Fruit fly (Drosophila melanogaster) whole organism, embryonic: ENCODE measurements around the gene chb.

Experiments
- Asciz ChIP-seq: fragments of 200-800 bp; sonication (Bioruptor generic); optimal IDR thresholded peaks from 2 replicates; lab custom pipeline; 2017; ENCODE audit warnings: missing biosample characterization, mild to moderate bottlenecking, missing genetic modification characterization, missing genetic modification reagents
- B-H1 ChIP-seq: fragments of 200-800 bp; sonication (Bioruptor generic); IDR thresholded peaks from 3 replicates; pipeline ENCODE4 v1.3.6; 2022; ENCODE audit warnings: missing biosample characterization, missing genetic modification characterization
- CG1024 ChIP-seq: fragments of 200-800 bp; sonication (Bioruptor generic); IDR thresholded peaks from 2 replicates; pipeline ENCODE4 v1.3.6; 2022; ENCODE audit warnings: missing biosample characterization, missing genetic modification characterization
- CG10431 ChIP-seq: fragments of 200-800 bp; sonication (Bioruptor generic); optimal IDR thresholded peaks from 3 replicates; lab custom pipeline; 2018; ENCODE audit warnings: missing biosample characterization, mild to moderate bottlenecking, missing genetic modification characterization
- CG11085 ChIP-seq: fragments of 200-800 bp; sonication (Bioruptor generic); IDR thresholded peaks from 2 replicates; pipeline ENCODE4 v1.3.6; 2022; ENCODE audit warnings: missing biosample characterization, missing genetic modification characterization
- CG11696 ChIP-seq: fragments of 200-800 bp; sonication (Bioruptor generic); IDR thresholded peaks from 2 replicates; pipeline ENCODE4 v1.3.6; 2022; ENCODE audit warnings: missing biosample characterization, missing genetic modification characterization
- CG12236 ChIP-seq: fragments of 200-800 bp; sonication (Bioruptor generic); optimal IDR thresholded peaks from 2 replicates; lab custom pipeline; 2016; ENCODE audit warnings: missing biosample characterization, missing genetic modification characterization
- CG13624 ChIP-seq: fragments of 200-800 bp; sonication (Bioruptor generic); optimal IDR thresholded peaks from 2 replicates; lab custom pipeline; 2016; ENCODE audit warnings: missing biosample characterization, missing genetic modification characterization
- CG15073 ChIP-seq: fragments of 200-800 bp; sonication (Bioruptor generic); optimal IDR thresholded peaks from 2 replicates; lab custom pipeline; 2016; ENCODE audit warnings: missing biosample characterization, missing genetic modification characterization
- CG2116 ChIP-seq: fragments of 200-800 bp; sonication (Bioruptor generic); optimal IDR thresholded peaks from 3 replicates; lab custom pipeline; 2018; ENCODE audit warnings: missing biosample characterization, mild to moderate bottlenecking, missing genetic modification characterization
- CG2202 ChIP-seq: fragments of 200-800 bp; sonication (Bioruptor generic); optimal IDR thresholded peaks from 2 replicates; lab custom pipeline; 2018; ENCODE audit warnings: missing biosample characterization, mild to moderate bottlenecking, missing genetic modification characterization
- CG2678 ChIP-seq: fragments of 200-800 bp; sonication (Bioruptor generic); optimal IDR thresholded peaks from 3 replicates; lab custom pipeline; 2019; ENCODE audit warnings: missing biosample characterization, mild to moderate bottlenecking, missing genetic modification characterization, moderate library complexity
- CG31224 ChIP-seq: fragments of 200-800 bp; sonication (Bioruptor generic); IDR thresholded peaks from 2 replicates; pipeline ENCODE4 v1.3.6; 2022; ENCODE audit warnings: missing biosample characterization, missing genetic modification characterization
- CG31388 ChIP-seq: fragments of 200-800 bp; sonication (Bioruptor generic); optimal IDR thresholded peaks from 2 replicates; lab custom pipeline; 2016; ENCODE audit warnings: missing biosample characterization, missing genetic modification characterization
- CG3163 ChIP-seq: fragments of 200-800 bp; sonication (Bioruptor generic); optimal IDR thresholded peaks from 3 replicates; lab custom pipeline; 2016; ENCODE audit warnings: missing biosample characterization, missing genetic modification characterization
- CG32767 ChIP-seq: fragments of 200-800 bp; sonication (Bioruptor generic); IDR thresholded peaks from 2 replicates; pipeline ENCODE4 v1.3.6; 2022; ENCODE audit warnings: missing biosample characterization, missing genetic modification characterization
- CG43689 ChIP-seq: fragments of 200-800 bp; sonication (Bioruptor generic); IDR thresholded peaks from 2 replicates; pipeline ENCODE4 v1.3.6; 2022; ENCODE audit warnings: missing biosample characterization, missing genetic modification characterization
- CG6254 ChIP-seq: fragments of 200-800 bp; sonication (Bioruptor generic); optimal IDR thresholded peaks from 3 replicates; lab custom pipeline; 2017; ENCODE audit warnings: mild to moderate bottlenecking, missing biosample characterization, missing genetic modification reagents, missing genetic modification characterization
- CG6791 ChIP-seq: fragments of 200-800 bp; sonication (Bioruptor generic); IDR thresholded peaks from 3 replicates; pipeline ENCODE4 v1.3.6; 2022; ENCODE audit warnings: missing biosample characterization, missing genetic modification characterization; ENCODE audit not compliant: partially characterized antibody
- CG6813 ChIP-seq: fragments of 200-800 bp; sonication (Bioruptor generic); optimal IDR thresholded peaks from 2 replicates; lab custom pipeline; 2017; ENCODE audit warnings: missing biosample characterization, missing genetic modification characterization, mild to moderate bottlenecking, moderate library complexity, missing genetic modification reagents
- CG8765 ChIP-seq: fragments of 200-800 bp; sonication (Bioruptor generic); IDR thresholded peaks from 2 replicates; pipeline ENCODE4 v1.3.6; 2022; ENCODE audit warnings: missing biosample characterization, missing genetic modification characterization
- CG9797 ChIP-seq: fragments of 200-800 bp; sonication (Bioruptor generic); optimal IDR thresholded peaks from 3 replicates; lab custom pipeline; 2018; ENCODE audit warnings: missing biosample characterization, mild to moderate bottlenecking, missing genetic modification characterization
- CHES-1-like ChIP-seq: fragments of 200-800 bp; sonication (Bioruptor generic); optimal IDR thresholded peaks from 2 replicates; lab custom pipeline; 2016; ENCODE audit warnings: missing biosample characterization, missing genetic modification characterization
- Dref ChIP-seq: fragments of 200-800 bp; sonication (Bioruptor generic); IDR thresholded peaks from 2 replicates; pipeline ENCODE4 v1.3.6; 2022; ENCODE audit warnings: missing biosample characterization, missing genetic modification characterization
- Fer2 ChIP-seq: fragments of 200-800 bp; sonication (Bioruptor generic); optimal IDR thresholded peaks from 2 replicates; lab custom pipeline; 2018; ENCODE audit warnings: missing biosample characterization, mild to moderate bottlenecking, missing genetic modification characterization, moderate library complexity
- GATAe ChIP-seq: fragments of 200-800 bp; sonication (Bioruptor generic); conservative IDR thresholded peaks from 2 replicates; pipeline ENCODE4 v1.3.6; 2022; ENCODE audit warnings: missing biosample characterization, missing genetic modification characterization
- Lim3 ChIP-seq: fragments of 200-800 bp; sonication (Bioruptor generic); IDR thresholded peaks from 2 replicates; pipeline ENCODE4 v1.3.6; 2022; ENCODE audit warnings: missing biosample characterization, missing genetic modification characterization
- Myb ChIP-seq: fragments of 200-800 bp; sonication (Bioruptor generic); optimal IDR thresholded peaks from 2 replicates; lab custom pipeline; 2016; ENCODE audit warnings: missing biosample characterization, missing genetic modification characterization
- Nf-YB ChIP-seq: fragments of 200-800 bp; sonication (Bioruptor generic); optimal IDR thresholded peaks from 3 replicates; lab custom pipeline; 2019; ENCODE audit warnings: missing biosample characterization, mild to moderate bottlenecking, missing genetic modification characterization, moderate library complexity
- Opbp ChIP-seq: fragments of 200-800 bp; sonication (Bioruptor generic); IDR thresholded peaks from 3 replicates; pipeline ENCODE4 v1.3.6; 2022; ENCODE audit warnings: missing biosample characterization, missing genetic modification characterization; ENCODE audit not compliant: partially characterized antibody
- Usf ChIP-seq: fragments of 200-800 bp; sonication (Bioruptor generic); optimal IDR thresholded peaks from 2 replicates; lab custom pipeline; 2017; ENCODE audit warnings: missing genotype, missing biosample characterization, missing genetic modification characterization
- corto ChIP-seq: fragments of 200-800 bp; sonication (Bioruptor generic); optimal IDR thresholded peaks from 2 replicates; lab custom pipeline; 2016; ENCODE audit warnings: missing biosample characterization, mild to moderate bottlenecking, missing genetic modification characterization, moderate library complexity
- dpn ChIP-seq, 2 experiments: fragments of 200-800 bp; sonication (Bioruptor generic); optimal IDR thresholded peaks; 3 replicates each; lab custom pipeline; 2016; ENCODE audit warnings: missing biosample characterization in 2 of 2, missing genetic modification characterization in 2 of 2
- gcm ChIP-seq: fragments of 200-800 bp; sonication (Bioruptor generic); optimal IDR thresholded peaks from 2 replicates; lab custom pipeline; 2019; ENCODE audit warnings: missing biosample characterization, mild to moderate bottlenecking, missing genetic modification characterization, moderate library complexity
- gsb-n ChIP-seq: fragments of 200-800 bp; sonication (Bioruptor generic); optimal IDR thresholded peaks from 3 replicates; lab custom pipeline; 2018; ENCODE audit warnings: missing biosample characterization, mild to moderate bottlenecking, missing genetic modification characterization
- ken ChIP-seq: fragments of 200-800 bp; sonication (Bioruptor generic); IDR thresholded peaks from 3 replicates; pipeline ENCODE4 v1.3.6; 2022; ENCODE audit warnings: missing biosample characterization, missing genetic modification characterization
- lov ChIP-seq, 2 experiments: fragments of 200-800 bp in 1 of 2; fragments of >200 bp in 1 of 2; sonication (Bioruptor generic) in 1 of 2; IDR thresholded peaks in 1 of 2; optimal IDR thresholded peaks in 1 of 2; 2 replicates in 1 of 2; 3 replicates in 1 of 2; pipeline versions ENCODE4 v1.3.6 to Lab custom; 2017 to 2022; ENCODE audit warnings: missing biosample characterization in 1 of 2, missing genetic modification characterization in 1 of 2
- mam ChIP-seq: fragments of 200-800 bp; sonication (Bioruptor generic); optimal IDR thresholded peaks from 3 replicates; lab custom pipeline; 2016; ENCODE audit warnings: missing biosample characterization, missing genetic modification characterization
- mirr ChIP-seq: fragments of 200-800 bp; sonication (Bioruptor generic); optimal IDR thresholded peaks from 3 replicates; lab custom pipeline; 2018; ENCODE audit warnings: missing biosample characterization, mild to moderate bottlenecking, missing genetic modification characterization
- mld ChIP-seq: fragments of 200-800 bp; sonication (Bioruptor generic); IDR thresholded peaks from 3 replicates; pipeline ENCODE4 v1.3.6; 2022; ENCODE audit warnings: missing biosample characterization, missing genetic modification characterization; ENCODE audit not compliant: partially characterized antibody
- nau ChIP-seq: fragments of 200-800 bp; sonication (Bioruptor generic); optimal IDR thresholded peaks from 3 replicates; lab custom pipeline; 2017; ENCODE audit warnings: missing biosample characterization, mild to moderate bottlenecking, missing genetic modification characterization, missing genetic modification reagents
- nerfin-1 ChIP-seq: fragments of 200-800 bp; sonication (Bioruptor generic); optimal IDR thresholded peaks from 3 replicates; lab custom pipeline; 2019; ENCODE audit warnings: missing biosample characterization, mild to moderate bottlenecking, missing genetic modification characterization, moderate library complexity
- nerfin-2 ChIP-seq: fragments of 200-800 bp; sonication (Bioruptor generic); IDR thresholded peaks from 2 replicates; pipeline ENCODE4 v1.3.6; 2022; ENCODE audit warnings: missing biosample characterization, missing genetic modification characterization; ENCODE audit not compliant: partially characterized antibody
- prd ChIP-seq, 3 experiments: fragments of >200 bp in 2 of 3; fragments of 200-800 bp in 1 of 3; sonication (Bioruptor generic) in 1 of 3; optimal IDR thresholded peaks in 2 of 3; IDR thresholded peaks in 1 of 3; 2 replicates in 2 of 3; 3 replicates in 1 of 3; pipeline versions ENCODE4 v1.3.6 to Lab custom; 2017 to 2022; ENCODE audit warnings: missing biosample characterization in 1 of 3, missing genetic modification characterization in 1 of 3
- row ChIP-seq: fragments of 200-800 bp; sonication (Bioruptor generic); IDR thresholded peaks from 3 replicates; pipeline ENCODE4 v1.3.6; 2022; ENCODE audit warnings: missing biosample characterization, missing genetic modification characterization
- seq ChIP-seq: fragments of 200-800 bp; sonication (Bioruptor generic); IDR thresholded peaks from 2 replicates; pipeline ENCODE4 v1.3.6; 2022; ENCODE audit warnings: missing biosample characterization, missing genetic modification characterization
- sna ChIP-seq: fragments of 200-800 bp; sonication (Bioruptor generic); IDR thresholded peaks from 2 replicates; pipeline ENCODE4 v1.3.6; 2022; ENCODE audit warnings: missing biosample characterization, missing genetic modification characterization; ENCODE audit not compliant: partially characterized antibody
- stc ChIP-seq: fragments of 200-800 bp; sonication (Bioruptor generic); IDR thresholded peaks from 2 replicates; pipeline ENCODE4 v1.3.6; 2022; ENCODE audit warnings: missing biosample characterization, missing genetic modification characterization
- tll ChIP-seq, 2 experiments: fragments of 200-800 bp in 1 of 2; fragments of >200 bp in 1 of 2; sonication (Bioruptor generic) in 1 of 2; optimal IDR thresholded peaks; 2 replicates each; lab custom pipeline; 2017 to 2019; ENCODE audit warnings: missing biosample characterization in 2 of 2, missing genetic modification characterization in 2 of 2, mild to moderate bottlenecking in 1 of 2, moderate library complexity in 1 of 2

chb gene

dm6 chr3L:21130839-21131410 lies 41.7 kb upstream of the chb start, which contains the start of gene ko (continued):
- TF ChIP-seq nerfin-2 (GFP tag; lab: Robert Waterston, UW): no peak
- peak; percentile 69 for TF ChIP-seq CG2202 (tag; lab: Kevin White, UChicago)
- peak; percentile 51 for TF ChIP-seq gsb-n (tag; lab: Kevin White, UChicago)
- TF ChIP-seq CG32767 (GFP tag; lab: Robert Waterston, UW): no peak
- peak; percentile 51 for TF ChIP-seq gcm
- peak; percentile 77 for TF ChIP-seq Asciz (GFP tag; lab: Kevin White, UChicago)
- no peak for TF ChIP-seq lov (optimal IDR thresholded peaks at IDR 0.05; lab: Kevin White, UChicago)
- TF ChIP-seq lov (GFP tag; IDR thresholded peaks at IDR 0.05; lab: Robert Waterston, UW): peak; percentile 43; the same call in 1 of the 3 replicates
- TF ChIP-seq CG1024: 0 out of 2 replicates have a peak, but pooled peaks have one; percentile 38
- no peak for TF ChIP-seq mirr (GFP tag; lab: Kevin White, UChicago)
- TF ChIP-seq corto: no peak
- no peak for TF ChIP-seq Myb
- peak; percentile 55 for TF ChIP-seq nau (GFP tag; lab: Kevin White, UChicago)
- TF ChIP-seq CG11696 (GFP tag; lab: Robert Waterston, UW): no peak
- no peak for TF ChIP-seq GATAe
- TF ChIP-seq Dref (GFP tag; lab: Robert Waterston, UW): no peak
- no peak for TF ChIP-seq dpn (GFP tag; optimal IDR thresholded peaks at IDR 0.05; lab: Kevin White, UChicago)
- no peak for TF ChIP-seq Opbp (GFP tag; lab: Robert Waterston, UW)
- TF ChIP-seq stc: peak; percentile 66; the same call in 1 of the 2 replicates
- no peak for TF ChIP-seq Lim3 (GFP tag; lab: Robert Waterston, UW)
- TF ChIP-seq Usf: no peak
- TF ChIP-seq CG6813 (GFP tag; lab: Kevin White, UChicago): peak; percentile 77
- no peak for TF ChIP-seq CG11085
- TF ChIP-seq nerfin-1 (tag; lab: Kevin White, UChicago): no peak
- no peak for TF ChIP-seq CG8765
- no peak for TF ChIP-seq tll (GFP tag; optimal IDR thresholded peaks at IDR 0.05; lab: Kevin White, UChicago)
- TF ChIP-seq seq (GFP tag; lab: Robert Waterston, UW): no peak
- TF ChIP-seq CG43689: no peak
- peak; percentile 42 for TF ChIP-seq Nf-YB (GFP tag; lab: Kevin White, UChicago)
- TF ChIP-seq CG9797 (GFP tag; lab: Kevin White, UChicago): no peak
- TF ChIP-seq CG15073: no peak
- no peak for TF ChIP-seq ken (GFP tag; lab: Robert Waterston, UW)
- TF ChIP-seq CHES-1-like (GFP tag; lab: Kevin White, UChicago): no peak
- no peak for TF ChIP-seq Fer2
- TF ChIP-seq mam (GFP tag; lab: Kevin White, UChicago): no peak
- peak; percentile 59 for TF ChIP-seq CG6254 (GFP tag; lab: Kevin White, UChicago)
- no peak for TF ChIP-seq sna (GFP tag; lab: Robert Waterston, UW)
- TF ChIP-seq row (GFP tag; lab: Robert Waterston, UW): no peak
- TF ChIP-seq CG2678 (tag; lab: Kevin White, UChicago): no peak
- peak; percentile 23 for TF ChIP-seq CG12236 (GFP tag; lab: Kevin White, UChicago)
- TF ChIP-seq B-H1: no peak
- no peak for TF ChIP-seq mld
- no peak for TF ChIP-seq prd (optimal IDR thresholded peaks at IDR 0.05; lab: Kevin White, UChicago)
- TF ChIP-seq prd (GFP tag; IDR thresholded peaks at IDR 0.05; lab: Robert Waterston, UW): no peak
- TF ChIP-seq CG10431 (GFP tag; lab: Kevin White, UChicago): peak; percentile 64
- no peak for TF ChIP-seq CG31388 (GFP tag; lab: Kevin White, UChicago)
- TF ChIP-seq CG2116: no peak
- no peak for TF ChIP-seq CG6791
- peak; percentile 6 for TF ChIP-seq CG3163 (GFP tag; lab: Kevin White, UChicago)
- no peak for TF ChIP-seq CG13624
- TF ChIP-seq CG31224: no peak
